Worm (Caenorhabditis elegans) whole organism, late embryonic: ENCODE results near the gene srlf-32.

ENCODE experiments used
- C08G9.2 ChIP-seq: sonication (generic microtip); optimal IDR thresholded peaks from 2 replicates; lab custom pipeline; 2016; ENCODE audit warnings: mild to moderate bottlenecking, missing genetic modification characterization, moderate library complexity, missing compliant biosample characterization
- C38D4.7 ChIP-seq: fragments of 200-800 bp; sonication (Bioruptor generic); optimal IDR thresholded peaks from 2 replicates; lab custom pipeline; 2018; ENCODE audit warnings: mild to moderate bottlenecking, missing genetic modification characterization, moderate library complexity, missing compliant biosample characterization
- F13H6.1 ChIP-seq: sonication (generic microtip); optimal IDR thresholded peaks from 2 replicates; lab custom pipeline; 2016; ENCODE audit warnings: missing genetic modification characterization, missing compliant biosample characterization
- K02D7.2 ChIP-seq: sonication (generic microtip); optimal IDR thresholded peaks from 2 replicates; lab custom pipeline; 2017; ENCODE audit warnings: mild to moderate bottlenecking, missing genetic modification characterization, missing compliant biosample characterization
- T23F11.4 ChIP-seq: fragments of 200-800 bp; sonication (Bioruptor generic); optimal IDR thresholded peaks from 2 replicates; lab custom pipeline; 2018; ENCODE audit warnings: mild to moderate bottlenecking, missing genetic modification characterization, missing compliant biosample characterization
- Y22D7AL.16 ChIP-seq: sonication (generic microtip); optimal IDR thresholded peaks from 2 replicates; lab custom pipeline; 2016; ENCODE audit warnings: missing genetic modification characterization, missing compliant biosample characterization
- ama-1 ChIP-seq: fragments of 150-350 bp; optimal IDR thresholded peaks from 2 replicates; lab custom pipeline; 2014
- ceh-18 ChIP-seq: sonication (generic microtip); optimal IDR thresholded peaks from 2 replicates; lab custom pipeline; 2016; ENCODE audit warnings: missing genetic modification characterization, missing compliant biosample characterization
- ceh-31 ChIP-seq: sonication (generic microtip); optimal IDR thresholded peaks from 2 replicates; lab custom pipeline; 2016; ENCODE audit warnings: missing genetic modification characterization, missing compliant biosample characterization
- ceh-48 ChIP-seq: sonication (generic microtip); optimal IDR thresholded peaks from 2 replicates; lab custom pipeline; 2016; ENCODE audit warnings: missing genetic modification characterization, inconsistent platforms, missing compliant biosample characterization
- ceh-6 ChIP-seq: fragments of 200-800 bp; sonication (Bioruptor generic); optimal IDR thresholded peaks from 2 replicates; lab custom pipeline; 2018; ENCODE audit warnings: mild to moderate bottlenecking, missing genetic modification characterization, missing compliant biosample characterization
- ceh-9 ChIP-seq: sonication (generic microtip); optimal IDR thresholded peaks from 2 replicates; lab custom pipeline; 2016; ENCODE audit warnings: mild to moderate bottlenecking, missing genetic modification characterization, inconsistent platforms, missing compliant biosample characterization
- che-1 ChIP-seq: sonication (generic microtip); optimal IDR thresholded peaks from 2 replicates; lab custom pipeline; 2016; ENCODE audit warnings: mild to moderate bottlenecking, missing genetic modification characterization, missing compliant biosample characterization
- elt-2 ChIP-seq: sonication (generic microtip); optimal IDR thresholded peaks from 2 replicates; lab custom pipeline; 2016; ENCODE audit warnings: missing genetic modification reagents, missing genetic modification characterization, missing compliant biosample characterization
- ets-4 ChIP-seq: sonication (generic microtip); optimal IDR thresholded peaks from 2 replicates; lab custom pipeline; 2016; ENCODE audit warnings: missing genetic modification characterization, missing compliant biosample characterization
- eyg-1 ChIP-seq: sonication (generic microtip); optimal IDR thresholded peaks from 2 replicates; lab custom pipeline; 2016; ENCODE audit warnings: missing genotype, missing genetic modification characterization, missing compliant biosample characterization
- fkh-10 ChIP-seq: fragments of 150-350 bp; optimal IDR thresholded peaks from 2 replicates; lab custom pipeline; 2014; ENCODE audit warnings: missing biosample characterization, missing genetic modification reagents, missing genetic modification characterization
- hlh-6 ChIP-seq: sonication (generic microtip); optimal IDR thresholded peaks from 2 replicates; lab custom pipeline; 2016; ENCODE audit warnings: missing genotype, missing genetic modification characterization, missing compliant biosample characterization
- lim-6 ChIP-seq: sonication (generic microtip); optimal IDR thresholded peaks from 2 replicates; lab custom pipeline; 2016; ENCODE audit warnings: missing genetic modification characterization, missing compliant biosample characterization
- madf-2 ChIP-seq: sonication (generic microtip); optimal IDR thresholded peaks from 2 replicates; lab custom pipeline; 2017; ENCODE audit warnings: missing genetic modification characterization, missing compliant biosample characterization
- nhr-11 ChIP-seq: fragments of 150-350 bp; optimal IDR thresholded peaks from 2 replicates; lab custom pipeline; 2014; ENCODE audit warnings: missing biosample characterization, missing genetic modification characterization
- nhr-232 ChIP-seq: sonication (generic microtip); optimal IDR thresholded peaks from 2 replicates; lab custom pipeline; 2016; ENCODE audit warnings: missing genetic modification characterization, missing compliant biosample characterization
- npax-4 ChIP-seq: sonication (generic microtip); optimal IDR thresholded peaks from 2 replicates; lab custom pipeline; 2016; ENCODE audit warnings: missing genetic modification characterization, missing compliant biosample characterization
- pag-3 ChIP-seq: sonication (generic microtip); optimal IDR thresholded peaks from 2 replicates; lab custom pipeline; 2016; ENCODE audit warnings: missing compliant biosample characterization, missing genetic modification characterization, borderline replicate concordance
- pax-1 ChIP-seq: fragments of 150-350 bp; optimal IDR thresholded peaks from 2 replicates; lab custom pipeline; 2014; ENCODE audit warnings: missing biosample characterization, missing genetic modification characterization
- pha-2 ChIP-seq: sonication (generic microtip); optimal IDR thresholded peaks from 2 replicates; lab custom pipeline; 2017; ENCODE audit warnings: mild to moderate bottlenecking, missing genetic modification characterization, missing compliant biosample characterization
- pha-4 ChIP-seq: fragments of 150-350 bp; optimal IDR thresholded peaks from 2 replicates; lab custom pipeline; 2018; ENCODE audit warnings: missing biosample characterization, missing genetic modification reagents, missing genetic modification characterization
- pqm-1 ChIP-seq: sonication (generic microtip); optimal IDR thresholded peaks from 2 replicates; lab custom pipeline; 2016; ENCODE audit warnings: missing genetic modification characterization, missing compliant biosample characterization
- ref-2 ChIP-seq: sonication (generic microtip); optimal IDR thresholded peaks from 2 replicates; lab custom pipeline; 2016; ENCODE audit warnings: missing genetic modification characterization, missing compliant biosample characterization
- rnt-1 ChIP-seq: sonication (generic microtip); optimal IDR thresholded peaks from 2 replicates; lab custom pipeline; 2016; ENCODE audit warnings: missing genetic modification characterization, missing compliant biosample characterization
- tbx-7 ChIP-seq: sonication (generic microtip); optimal IDR thresholded peaks from 2 replicates; lab custom pipeline; 2016; ENCODE audit warnings: missing genotype, missing genetic modification characterization, missing compliant biosample characterization
- ttx-3 ChIP-seq: sonication (generic microtip); optimal IDR thresholded peaks from 2 replicates; lab custom pipeline; 2016; ENCODE audit warnings: missing genetic modification reagents, missing genetic modification characterization, missing compliant biosample characterization
- unc-55 ChIP-seq: sonication (generic microtip); optimal IDR thresholded peaks from 2 replicates; lab custom pipeline; 2017; ENCODE audit warnings: missing biosample characterization, missing genetic modification reagents, missing genetic modification characterization
- unc-86 ChIP-seq: sonication (generic microtip); optimal IDR thresholded peaks from 2 replicates; lab custom pipeline; 2016; ENCODE audit warnings: missing genetic modification characterization, missing compliant biosample characterization
- ztf-16 ChIP-seq: sonication (generic microtip); optimal IDR thresholded peaks from 2 replicates; lab custom pipeline; 2017; ENCODE audit warnings: missing genetic modification characterization, missing compliant biosample characterization

The srlf-32 gene

DNA sequence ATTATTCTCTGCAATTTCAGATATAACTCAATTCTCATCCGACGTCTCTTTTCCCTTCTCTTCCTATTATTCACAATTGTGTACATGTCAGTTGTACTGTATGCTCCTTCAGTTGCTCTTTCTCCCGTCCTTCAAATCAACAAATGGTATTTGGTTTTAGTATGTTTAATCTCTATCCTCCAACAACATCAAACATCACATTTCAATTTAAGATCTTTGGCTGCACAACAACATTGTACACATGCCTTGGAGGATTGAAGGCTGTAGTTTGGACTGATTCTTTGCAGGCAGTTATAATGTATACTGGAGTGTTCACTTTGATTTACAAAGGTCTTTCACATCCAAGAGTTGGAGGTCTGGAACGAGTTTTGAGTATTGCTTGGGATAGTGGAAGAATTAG lies 12.7 kb downstream of the srlf-32 start:
- TF ChIP-seq lim-6 (tag; lab: Kevin White, UChicago) = no peak
- no peak for TF ChIP-seq ceh-9
- no peak for TF ChIP-seq F13H6.1
- no peak for TF ChIP-seq T23F11.4 (GFP tag; lab: Kevin White, UChicago)
- TF ChIP-seq pag-3 (tag; lab: Kevin White, UChicago) = no peak
- TF ChIP-seq unc-86 (tag; lab: Kevin White, UChicago) = no peak
- TF ChIP-seq ceh-6 (GFP tag; lab: Kevin White, UChicago) = no peak
- TF ChIP-seq rnt-1 (tag; lab: Kevin White, UChicago) = no peak
- TF ChIP-seq hlh-6 (tag; lab: Kevin White, UChicago) = no peak
- TF ChIP-seq K02D7.2 = no peak
- TF ChIP-seq madf-2 (tag; lab: Kevin White, UChicago) = no peak
- TF ChIP-seq ceh-18 = no peak
- no peak for TF ChIP-seq pax-1 (tag; lab: Kevin White, UChicago)
- TF ChIP-seq ets-4 (tag; lab: Kevin White, UChicago) = no peak

DNA sequence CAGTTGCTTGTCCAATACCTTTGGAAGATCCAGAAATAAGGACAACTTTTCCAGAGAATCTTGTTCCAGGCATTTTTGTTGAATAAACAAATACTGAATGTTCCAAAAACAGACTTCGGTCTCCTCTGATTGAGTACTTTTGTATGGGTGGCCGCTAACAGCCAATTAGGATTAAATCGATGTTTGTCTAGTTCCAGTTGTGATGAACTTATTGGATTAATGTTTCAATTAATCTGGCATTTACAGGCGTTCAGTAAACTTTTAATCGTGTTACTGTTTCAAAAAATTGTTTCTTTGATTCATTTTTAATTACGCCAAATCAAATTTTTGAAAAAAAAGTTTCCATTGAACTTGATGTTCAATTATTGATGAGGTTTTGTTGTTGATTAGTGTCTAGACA lies 16.5 kb downstream of the srlf-32 start, which contains the start of gene ZK829.1:
TSS of gene ZK829.1 (minus strand) at position 101 of the 400 bp plus-strand sequence.
- TF ChIP-seq nhr-11 (no peak), pax-1 (tag; lab: Kevin White, UChicago) (no peak), rnt-1 (tag; lab: Kevin White, UChicago) (no peak), tbx-7 (tag; lab: Kevin White, UChicago) (no peak), nhr-232 (tag; lab: Kevin White, UChicago) (no peak)
- TF ChIP-seq, all 69 proteins: peak for 0

DNA sequence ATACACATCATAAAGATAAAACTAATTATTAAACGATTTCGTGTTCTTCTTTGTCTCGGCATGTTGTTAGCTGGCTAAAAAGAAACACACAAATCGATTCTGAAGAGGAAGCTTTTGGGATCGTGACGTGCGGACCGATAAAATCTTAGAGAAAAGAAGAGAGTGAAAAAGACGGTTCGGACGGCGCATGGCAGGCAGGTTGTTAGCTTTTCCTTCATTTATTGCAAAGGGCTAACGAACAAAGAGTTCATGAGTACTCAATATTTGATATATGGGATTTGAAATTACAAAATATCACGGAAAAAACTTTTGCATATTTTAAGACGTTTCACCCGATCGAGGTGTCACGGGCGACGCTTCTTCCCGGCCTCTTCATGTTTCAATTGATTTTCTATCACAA lies 19.8 kb downstream of the srlf-32 start, which contains the start of gene ZK829.3:
TSS of gene ZK829.3 (minus strand) at position 101 of the 400 bp plus-strand sequence.
- TF ChIP-seq elt-2 (tag; lab: Kevin White, UChicago) (no peak), ztf-16 (tag; lab: Kevin White, UChicago) (no peak), ref-2 (tag; lab: Kevin White, UChicago) (no peak), pqm-1 (tag; lab: Kevin White, UChicago) (no peak), ceh-31 (tag; lab: Kevin White, UChicago) (no peak), ceh-48 (tag; lab: Kevin White, UChicago) (no peak), che-1 (tag; lab: Kevin White, UChicago) (no peak), C08G9.2 (tag; lab: Kevin White, UChicago) (no peak), C38D4.7 (GFP tag; lab: Kevin White, UChicago) (no peak), pha-2 (tag; lab: Kevin White, UChicago) (no peak), fkh-10 (GFP tag; lab: Kevin White, UChicago) (no peak), unc-55 (GFP tag; lab: Kevin White, UChicago) (no peak), npax-4 (tag; lab: Kevin White, UChicago) (no peak)

DNA sequence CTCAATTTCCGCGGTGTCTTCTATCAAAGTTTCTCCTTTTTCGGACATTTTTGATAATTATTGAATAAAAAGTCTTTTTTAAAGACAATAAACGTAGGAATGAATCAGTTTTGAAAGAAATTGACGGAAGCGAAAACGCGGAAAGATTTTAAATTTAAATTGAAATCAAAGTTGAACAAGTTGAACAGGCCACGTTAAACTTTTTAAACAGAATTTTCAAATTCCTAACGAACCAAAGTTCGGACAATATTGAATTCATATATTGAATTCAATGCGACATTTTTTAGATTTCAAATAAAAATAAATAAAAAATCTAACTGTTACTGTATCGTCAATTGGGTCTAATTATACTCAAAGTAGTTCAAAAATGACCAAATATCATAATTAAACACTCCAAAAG lies 23.9 kb downstream of the srlf-32 start, which contains the start of gene hdl-1:
TSS of gene hdl-1 (minus strand) at position 101 of the 400 bp plus-strand sequence.
- TF ChIP-seq pha-4 (tag; lab: Kevin White, UChicago) (no peak), T23F11.4 (GFP tag; lab: Kevin White, UChicago) (no peak), eyg-1 (tag; lab: Kevin White, UChicago) (no peak), npax-4 (tag; lab: Kevin White, UChicago) (no peak)

DNA sequence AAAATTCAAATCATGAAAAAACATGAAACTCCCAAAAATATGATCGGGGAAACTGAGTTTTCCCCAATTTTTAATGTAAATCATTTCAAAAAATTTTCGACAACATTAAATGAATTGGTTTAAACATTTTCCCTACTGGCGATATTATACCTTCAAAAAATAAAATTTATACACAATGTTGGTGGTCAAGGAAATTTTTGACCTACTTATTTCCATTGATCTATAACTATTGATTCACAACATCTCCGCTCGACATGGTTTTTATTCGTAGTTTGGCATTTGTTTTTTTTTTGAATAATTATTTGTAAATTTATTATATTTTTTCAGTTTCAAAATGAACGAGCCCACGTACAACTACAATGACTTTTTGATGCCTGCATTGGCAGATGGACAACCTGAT lies 24.4 kb downstream of the srlf-32 start, which contains the start of gene tbx-36:
TSS of gene tbx-36 (plus strand) at position 301 of the 400 bp plus-strand sequence.
- TF ChIP-seq ttx-3 (tag; lab: Kevin White, UChicago) (no peak), Y22D7AL.16 (tag; lab: Kevin White, UChicago) (no peak), hlh-6 (tag; lab: Kevin White, UChicago) (no peak), elt-2 (tag; lab: Kevin White, UChicago) (no peak), ama-1 (lab: Kevin White, UChicago) (no peak)
